Worm (Caenorhabditis elegans) whole organism, L2 larva: ENCODE measurements around the gene T08G2.2.

Experiments
- R02D3.7 ChIP-seq: fragments of 150-350 bp; optimal IDR thresholded peaks from 2 replicates; lab custom pipeline; 2014; ENCODE audit warnings: missing biosample characterization, missing genetic modification characterization
- ama-1 ChIP-seq: fragments of 150-350 bp; optimal IDR thresholded peaks from 2 replicates; lab custom pipeline; 2018; ENCODE audit warnings: inconsistent platforms
- ceh-82 ChIP-seq: fragments of 150-350 bp; optimal IDR thresholded peaks from 2 replicates; lab custom pipeline; 2014; ENCODE audit warnings: missing biosample characterization, missing genetic modification characterization
- egl-27 ChIP-seq: sonication (generic microtip); optimal IDR thresholded peaks from 3 replicates; lab custom pipeline; 2017; ENCODE audit warnings: missing biosample characterization, missing genetic modification reagents, missing genetic modification characterization
- elt-1 ChIP-seq: fragments of 150-350 bp; optimal IDR thresholded peaks from 2 replicates; lab custom pipeline; 2014; ENCODE audit warnings: missing biosample characterization, missing genetic modification characterization
- fos-1 ChIP-seq: fragments of 150-350 bp; optimal IDR thresholded peaks from 2 replicates; lab custom pipeline; 2014; ENCODE audit warnings: missing biosample characterization, missing genetic modification characterization
- gmeb-1 ChIP-seq: fragments of 150-350 bp; optimal IDR thresholded peaks from 2 replicates; lab custom pipeline; 2014; ENCODE audit warnings: missing biosample characterization, missing genetic modification characterization
- lin-13 ChIP-seq: fragments of 150-350 bp; optimal IDR thresholded peaks from 2 replicates; lab custom pipeline; 2014; ENCODE audit warnings: missing biosample characterization, missing genetic modification reagents, missing genetic modification characterization
- mab-5 ChIP-seq: fragments of 150-350 bp; optimal IDR thresholded peaks from 2 replicates; lab custom pipeline; 2014; ENCODE audit warnings: missing biosample characterization, missing genetic modification characterization
- mbf-1 ChIP-seq: sonication (generic microtip); optimal IDR thresholded peaks from 2 replicates; lab custom pipeline; 2017; ENCODE audit warnings: missing biosample characterization, missing genetic modification characterization
- nhr-237 ChIP-seq: fragments of 150-350 bp; optimal IDR thresholded peaks from 2 replicates; lab custom pipeline; 2014; ENCODE audit warnings: missing biosample characterization, missing genetic modification characterization
- skn-1 ChIP-seq: sonication (generic microtip); optimal IDR thresholded peaks from 2 replicates; lab custom pipeline; 2017; ENCODE audit warnings: missing biosample characterization, missing genetic modification characterization
- snpc-4 ChIP-seq: fragments of 150-350 bp; optimal IDR thresholded peaks from 2 replicates; lab custom pipeline; 2014; ENCODE audit warnings: missing biosample characterization, missing genetic modification characterization
- ztf-4 ChIP-seq: fragments of 150-350 bp; optimal IDR thresholded peaks from 2 replicates; lab custom pipeline; 2014; ENCODE audit warnings: missing biosample characterization, missing genetic modification characterization

ce11 chrX:17197824-17198223, 11.3 kb downstream of the T08G2.2 start:
- TF ChIP-seq snpc-4 (no peak), ceh-82 (tag; lab: Kevin White, UChicago) (no peak), skn-1 (tag; lab: Kevin White, UChicago) (no peak), nhr-237 (tag; lab: Kevin White, UChicago) (no peak), mab-5 (no peak), elt-1 (tag; lab: Kevin White, UChicago) (no peak), lin-13 (GFP tag; lab: Kevin White, UChicago) (no peak), gmeb-1 (tag; lab: Kevin White, UChicago) (no peak), fos-1 (peak; percentile 45), ama-1 (lab: Kevin White, UChicago) (no peak), R02D3.7 (no peak), ztf-4 (tag; lab: Kevin White, UChicago) (no peak), mbf-1 (tag; lab: Kevin White, UChicago) (no peak), egl-27 (tag; lab: Kevin White, UChicago) (no peak)
